Worm (Caenorhabditis elegans): ENCODE measurements around the gene cogc-8.

Gene cogc-8

ce11 chrIV:257095-257494 is 16.8 kb downstream of the cogc-8 start, which contains the start of gene R02D3.8 (continued):
- TF ChIP-seq mef-2 (tag; optimal IDR thresholded peaks at IDR 0.05) (no peak), lin-13 (GFP tag; optimal IDR thresholded peaks at IDR 0.05) (peak; percentile 31), nhr-28 (tag; optimal IDR thresholded peaks at IDR 0.05) (no peak), xbp-1 (tag; optimal IDR thresholded peaks at IDR 0.05) (peak; percentile 42), tlp-1 (tag; optimal IDR thresholded peaks at IDR 0.05) (no peak), sox-4 (tag; optimal IDR thresholded peaks at IDR 0.05) (no peak), swsn-7 (tag; optimal IDR thresholded peaks at IDR 0.05) (peak; percentile 31), egl-27 (tag; optimal IDR thresholded peaks at IDR 0.05) (no peak), irx-1 (tag; optimal IDR thresholded peaks at IDR 0.05) (peak; percentile 27), ceh-8 (GFP tag; optimal IDR thresholded peaks at IDR 0.05) (no peak), lin-35 (GFP tag; optimal IDR thresholded peaks at IDR 0.05) (peak; percentile 50 to 59), lir-3 (tag; optimal IDR thresholded peaks at IDR 0.05; ENCODE audit: poor library complexity) (peak; percentile 72), nhr-19 (GFP tag; conservative IDR thresholded peaks at IDR 0.05) (no peak), egl-13 (tag; optimal IDR thresholded peaks at IDR 0.05) (peak; percentile 25), aly-2 (tag; optimal IDR thresholded peaks at IDR 0.05) (no peak), unc-86 (tag; optimal IDR thresholded peaks at IDR 0.05) (no peak), ztf-4 (tag; optimal IDR thresholded peaks at IDR 0.05) (no peak), ceh-90 (tag; optimal IDR thresholded peaks at IDR 0.05) (peak; percentile 75), tbx-2 (tag; optimal IDR thresholded peaks at IDR 0.05) (peak; percentile 21), dpl-1 (GFP tag; optimal IDR thresholded peaks at IDR 0.05) (peak; percentile 48 to 67 (median 55)), nhr-47 (tag; optimal IDR thresholded peaks at IDR 0.05) (peak; percentile 64), efl-1 (optimal IDR thresholded peaks at IDR 0.05) (peak; percentile 45 to 65), efl-1 (GFP tag; optimal IDR thresholded peaks at IDR 0.05 in 1 of 2) (peak; percentile 64 to 95), fos-1 (tag; optimal IDR thresholded peaks at IDR 0.05) (no peak), nhr-12 (tag; optimal IDR thresholded peaks at IDR 0.05) (no peak)

DNA sequence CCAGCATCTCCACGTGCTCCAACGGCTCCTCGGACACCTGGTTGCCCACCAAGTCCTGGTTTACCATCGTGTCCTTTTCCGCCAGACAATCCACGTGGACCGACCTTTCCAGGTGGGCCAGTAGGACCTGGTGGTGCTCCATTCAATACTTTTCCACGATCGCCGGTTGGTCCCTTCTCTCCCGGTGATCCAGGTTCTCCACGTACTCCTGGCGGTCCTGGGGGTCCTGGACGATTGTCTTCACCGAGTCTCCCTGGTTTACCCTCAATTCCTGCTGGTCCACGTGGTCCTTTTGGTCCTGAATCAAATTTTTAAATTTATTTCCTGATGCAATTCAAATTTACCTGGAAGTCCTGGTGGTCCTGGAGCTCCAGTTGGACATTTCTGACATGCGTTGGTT is 18.1 kb downstream of the cogc-8 start:
- TF ChIP-seq mab-9 (GFP tag; IDR thresholded peaks at IDR 0.05): no peak

ce11 chrIV:259142-259541 is 18.9 kb downstream of the cogc-8 start, which contains the start of gene dpy-9:
TSS of gene dpy-9 (minus strand) at chrIV:259204.
- TF ChIP-seq elt-3 (tag; optimal IDR thresholded peaks at IDR 0.05) (peak in 1 of 6 experiments; percentile 50), blmp-1 (tag; optimal IDR thresholded peaks at IDR 0.05) (peak; percentile 96), grh-1 (GFP tag; IDR thresholded peaks at IDR 0.05) (no peak)

ce11 chrIV:261607-262006 is 21.4 kb downstream of the cogc-8 start, which contains the start of gene pqbp-1.1:
TSS of gene pqbp-1.1 (minus strand) at chrIV:261683.
- peak; percentile 15 to 58 (median 29) for TF ChIP-seq ceh-82 (tag; optimal IDR thresholded peaks at IDR 0.05)
- peak; percentile 33 for TF ChIP-seq lin-39 (tag; optimal IDR thresholded peaks at IDR 0.05)
- peak; percentile 64 for TF ChIP-seq xbp-1 (tag; optimal IDR thresholded peaks at IDR 0.05)
- TF ChIP-seq mef-2 (tag; optimal IDR thresholded peaks at IDR 0.05): no peak
- TF ChIP-seq tbx-2 (tag; optimal IDR thresholded peaks at IDR 0.05): peak; percentile 59
- TF ChIP-seq elt-3 (tag; optimal IDR thresholded peaks at IDR 0.05): peak in 1 of 6 experiments; percentile 24
- TF ChIP-seq nhr-84 (tag; optimal IDR thresholded peaks at IDR 0.05): no peak
- no peak for TF ChIP-seq sox-4 (tag; optimal IDR thresholded peaks at IDR 0.05)
- TF ChIP-seq nhr-76 (tag; optimal IDR thresholded peaks at IDR 0.05): no peak
- no peak for TF ChIP-seq ceh-8 (GFP tag; optimal IDR thresholded peaks at IDR 0.05)
- TF ChIP-seq lsy-2 (tag; optimal IDR thresholded peaks at IDR 0.05): peak; percentile 76 to 82
- TF ChIP-seq fkh-4 (tag; optimal IDR thresholded peaks at IDR 0.05; ENCODE audit: borderline replicate concordance): no peak
- TF ChIP-seq nhr-19 (GFP tag; conservative IDR thresholded peaks at IDR 0.05): no peak
- TF ChIP-seq sptf-1 (tag; optimal IDR thresholded peaks at IDR 0.05): no peak
- no peak for TF ChIP-seq hpl-2 (GFP tag; optimal IDR thresholded peaks at IDR 0.05)
- TF ChIP-seq ceh-88 (GFP tag; IDR thresholded peaks at IDR 0.05): no peak
- TF ChIP-seq lin-13 (GFP tag; optimal IDR thresholded peaks at IDR 0.05): peak; percentile 18
- TF ChIP-seq dpl-1 (GFP tag; optimal IDR thresholded peaks at IDR 0.05): peak; percentile 89 to 95 (median 92)
- TF ChIP-seq dsc-1 (tag; optimal IDR thresholded peaks at IDR 0.05): peak; percentile 51
- no peak for TF ChIP-seq unc-130 (tag; optimal IDR thresholded peaks at IDR 0.05)
- TF ChIP-seq unc-62 (GFP tag; optimal IDR thresholded peaks at IDR 0.05): no peak
- TF ChIP-seq C34B4.2 (tag; optimal IDR thresholded peaks at IDR 0.05): no peak
- no peak for TF ChIP-seq hlh-4 (tag; optimal IDR thresholded peaks at IDR 0.05)
- peak; percentile 66 for TF ChIP-seq mep-1 (tag; optimal IDR thresholded peaks at IDR 0.05)
- TF ChIP-seq irx-1 (tag; optimal IDR thresholded peaks at IDR 0.05): peak; percentile 32
- no peak for TF ChIP-seq ztf-11 (tag; optimal IDR thresholded peaks at IDR 0.05)
- TF ChIP-seq sup-37 (GFP tag; optimal IDR thresholded peaks at IDR 0.05): no peak
- no peak for TF ChIP-seq unc-98 (GFP tag; IDR thresholded peaks at IDR 0.05)
- TF ChIP-seq lin-35 (GFP tag; optimal IDR thresholded peaks at IDR 0.05): peak; percentile 95 to 97
- TF ChIP-seq C16A3.4 (tag; optimal IDR thresholded peaks at IDR 0.05): peak; percentile 58
